Worm (Caenorhabditis elegans): ENCODE measurements around the gene rmd-1.

Gene rmd-1

DNA sequence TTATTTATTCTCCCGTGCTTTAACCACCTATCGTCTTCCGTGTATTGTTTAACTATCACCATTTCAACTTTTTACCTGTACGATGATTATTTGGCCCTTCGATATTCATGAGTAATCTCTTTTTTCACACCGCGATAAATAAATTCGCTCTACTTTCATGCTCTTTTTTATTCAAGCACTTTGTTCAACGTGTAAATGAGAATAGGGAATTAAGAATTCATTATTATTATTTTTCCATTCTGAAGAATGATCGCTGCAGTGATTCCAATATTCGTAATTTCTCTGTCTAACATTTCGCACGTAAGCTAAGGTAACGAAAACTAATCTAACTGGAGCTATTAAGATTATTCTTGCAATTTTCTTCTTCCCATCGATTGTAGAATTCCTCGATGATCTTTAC, 10.2 kb upstream of the rmd-1 start, which contains the start of gene T05G5.4:
Gene T05G5.4 (plus strand): TSS at position 241 of the 400 bp plus-strand sequence.
- no peak for TF ChIP-seq blmp-1 (tag; optimal IDR thresholded peaks at IDR 0.05)
- no peak for TF ChIP-seq ztf-11 (tag; optimal IDR thresholded peaks at IDR 0.05)
- TF ChIP-seq lin-13 (tag; optimal IDR thresholded peaks at IDR 0.05), result no peak
- no peak for TF ChIP-seq nhr-76 (tag; optimal IDR thresholded peaks at IDR 0.05)
- no peak for TF ChIP-seq unc-39 (tag; optimal IDR thresholded peaks at IDR 0.05)
- no peak for TF ChIP-seq mab-5 (tag; optimal IDR thresholded peaks at IDR 0.05)
- no peak for TF ChIP-seq tbx-8 (GFP tag; optimal IDR thresholded peaks at IDR 0.05)
- TF ChIP-seq ceh-83 (GFP tag; optimal IDR thresholded peaks at IDR 0.05), result no peak
- TF ChIP-seq cnd-1 (tag; optimal IDR thresholded peaks at IDR 0.05), result no peak
- no peak for TF ChIP-seq nhr-12 (tag; optimal IDR thresholded peaks at IDR 0.05)
- TF ChIP-seq hlh-1 (tag; optimal IDR thresholded peaks at IDR 0.05), result no peak
- TF ChIP-seq flh-1 (GFP tag; optimal IDR thresholded peaks at IDR 0.05), result no peak
- TF ChIP-seq zip-8 (tag; optimal IDR thresholded peaks at IDR 0.05), result no peak

- TF ChIP-seq mab-5 (tag; optimal IDR thresholded peaks at IDR 0.05) (no peak), unc-120 (tag; optimal IDR thresholded peaks at IDR 0.05; ENCODE audit: poor library complexity, severe bottlenecking) (no peak), blmp-1 (tag; optimal IDR thresholded peaks at IDR 0.05) (no peak), snpc-4 (tag; optimal IDR thresholded peaks at IDR 0.05) (no peak), flh-1 (GFP tag; optimal IDR thresholded peaks at IDR 0.05) (no peak), mls-2 (tag; optimal IDR thresholded peaks at IDR 0.05) (no peak), elt-3 (tag; optimal IDR thresholded peaks at IDR 0.05) (no peak), cnd-1 (tag; optimal IDR thresholded peaks at IDR 0.05) (no peak), lin-32 (GFP tag; optimal IDR thresholded peaks at IDR 0.05) (no peak), M03D4.4 (tag; optimal IDR thresholded peaks at IDR 0.05) (no peak), mep-1 (tag; optimal IDR thresholded peaks at IDR 0.05) (no peak), nhr-12 (tag; optimal IDR thresholded peaks at IDR 0.05) (no peak), bed-3 (GFP tag; optimal IDR thresholded peaks at IDR 0.05) (no peak), unc-62 (GFP tag; optimal IDR thresholded peaks at IDR 0.05) (no peak), ceh-43 (GFP tag; optimal IDR thresholded peaks at IDR 0.05) (no peak), nhr-2 (tag; optimal IDR thresholded peaks at IDR 0.05) (no peak), sptf-1 (tag; optimal IDR thresholded peaks at IDR 0.05) (no peak), nhr-28 (tag; optimal IDR thresholded peaks at IDR 0.05) (no peak), zip-8 (tag; optimal IDR thresholded peaks at IDR 0.05) (no peak)
Measured at ce11 chrIII:9751074-9751473, 7.8 kb upstream of the rmd-1 start, which contains the start of gene T05G5.5. T05G5.5 (minus strand) TSS chrIII:9751432.

ce11 chrIII:9752852-9753251, 6.0 kb upstream of the rmd-1 start, which contains the start of gene ech-6:
ech-6 (minus strand) TSS chrIII:9752883.
- TF ChIP-seq lin-32 (GFP tag; optimal IDR thresholded peaks at IDR 0.05), result no peak
- no peak for TF ChIP-seq ceh-43 (GFP tag; optimal IDR thresholded peaks at IDR 0.05)
- no peak for TF ChIP-seq unc-62 (GFP tag; optimal IDR thresholded peaks at IDR 0.05)
- no peak for TF ChIP-seq sem-2 (GFP tag; optimal IDR thresholded peaks at IDR 0.05)
- TF ChIP-seq lin-13 (tag; optimal IDR thresholded peaks at IDR 0.05), result no peak
- TF ChIP-seq unc-120 (tag; optimal IDR thresholded peaks at IDR 0.05; ENCODE audit: poor library complexity, severe bottlenecking), result no peak
- TF ChIP-seq ces-1 (GFP tag; optimal IDR thresholded peaks at IDR 0.05), result no peak
- no peak for TF ChIP-seq ztf-11 (tag; optimal IDR thresholded peaks at IDR 0.05)
- no peak for TF ChIP-seq tbx-8 (GFP tag; optimal IDR thresholded peaks at IDR 0.05)
- TF ChIP-seq cnd-1 (tag; optimal IDR thresholded peaks at IDR 0.05), result no peak
- no peak for TF ChIP-seq nhr-2 (tag; optimal IDR thresholded peaks at IDR 0.05)
- no peak for TF ChIP-seq zip-8 (tag; optimal IDR thresholded peaks at IDR 0.05)
- TF ChIP-seq snpc-4 (tag; optimal IDR thresholded peaks at IDR 0.05), result no peak

ce11 chrIII:9757414-9757813, 1.5 kb upstream of the rmd-1 start, which contains the start of gene vps-53:
vps-53 (minus strand) TSS chrIII:9757514.
- TF ChIP-seq M03D4.4 (tag; optimal IDR thresholded peaks at IDR 0.05), result no peak
- no peak for TF ChIP-seq sptf-1 (tag; optimal IDR thresholded peaks at IDR 0.05)

- no peak for TF ChIP-seq zip-8 (tag; optimal IDR thresholded peaks at IDR 0.05)
- TF ChIP-seq nhr-76 (tag; optimal IDR thresholded peaks at IDR 0.05), result no peak
Measured at ce11 chrIII:9760184-9760583, 1.3 kb downstream of the rmd-1 start.

ce11 chrIII:9762093-9762748, 3.3 kb downstream of the rmd-1 start, which contains the start of gene gcc-2:
gcc-2 (minus strand) TSS chrIII:9762143.
- TF ChIP-seq tbx-8 (GFP tag; optimal IDR thresholded peaks at IDR 0.05) (no peak), ceh-43 (GFP tag; optimal IDR thresholded peaks at IDR 0.05) (no peak)
